Worm (Caenorhabditis elegans) whole organism, late embryonic: ENCODE results near the gene F41C3.2.

ENCODE experiments used
- ets-4 ChIP-seq: sonication (generic microtip); optimal IDR thresholded peaks from 2 replicates; lab custom pipeline; 2016; ENCODE audit warnings: missing genetic modification characterization, missing compliant biosample characterization
- nfya-1 ChIP-seq: sonication (generic microtip); optimal IDR thresholded peaks from 2 replicates; lab custom pipeline; 2017; ENCODE audit warnings: missing genetic modification characterization, mild to moderate bottlenecking, missing compliant biosample characterization, antibody characterized with exemption, moderate library complexity
- nhr-11 ChIP-seq: fragments of 150-350 bp; optimal IDR thresholded peaks from 2 replicates; lab custom pipeline; 2014; ENCODE audit warnings: missing biosample characterization, missing genetic modification characterization
- unc-42 ChIP-seq: sonication (generic microtip); optimal IDR thresholded peaks from 2 replicates; lab custom pipeline; 2016; ENCODE audit warnings: missing genotype, missing genetic modification characterization, missing compliant biosample characterization

- TF ChIP-seq unc-42 (tag; lab: Kevin White, UChicago) (no peak), nhr-11 (no peak), nfya-1 (tag; lab: Kevin White, UChicago) (no peak), ets-4 (tag; lab: Kevin White, UChicago) (no peak)
Measured at ce11 chrII:4755654-4756053, 5.9 kb downstream of the F41C3.2 start.
